Fruit fly (Drosophila melanogaster): ENCODE results near the gene plh.
A peak's percentile ranks its signal among the peaks of the same experiment; 100 is the strongest.

plh gene

DNA sequence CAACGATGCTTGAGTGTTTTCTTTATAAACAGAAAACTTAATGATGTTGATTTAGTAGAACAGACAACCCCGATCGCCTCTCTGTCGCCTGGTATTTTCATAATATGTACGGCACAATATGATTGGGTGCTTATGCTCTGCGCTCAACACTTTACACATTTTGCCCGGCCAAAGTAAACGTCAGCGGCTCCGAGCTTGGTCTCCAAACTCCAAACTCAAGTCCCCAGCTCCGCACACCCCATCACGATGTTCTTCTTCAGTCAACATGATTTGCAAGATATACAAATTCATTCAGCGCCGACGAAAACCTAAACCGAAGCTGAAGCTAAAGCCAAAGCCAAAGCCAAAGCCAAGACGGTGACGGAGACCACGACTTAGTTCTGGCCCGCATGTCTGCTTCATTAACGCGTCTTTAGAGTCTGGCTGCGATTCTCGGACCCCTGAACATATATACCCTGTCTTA lies 35.5 kb downstream of the plh start (continued):
- peak; percentile 16 for TF ChIP-seq PHDP (tag; optimal IDR thresholded peaks at IDR 0.05)
- TF ChIP-seq ato (GFP tag; IDR thresholded peaks at IDR 0.05; ENCODE audit: partially characterized antibody) = no peak
- TF ChIP-seq CG7372 (GFP tag; IDR thresholded peaks at IDR 0.05) = no peak
- TF ChIP-seq onecut (GFP tag; IDR thresholded peaks at IDR 0.05) = peak; percentile 28; the same call in 1 of the 2 replicates
- TF ChIP-seq Neu2 (GFP tag; optimal IDR thresholded peaks at IDR 0.05; ENCODE audit: borderline replicate concordance) = no peak
- TF ChIP-seq oc (tag; optimal IDR thresholded peaks at IDR 0.05) = no peak
- TF ChIP-seq ssp (GFP tag; IDR thresholded peaks at IDR 0.05) = no peak
- TF ChIP-seq E2f2 (GFP tag; IDR thresholded peaks at IDR 0.05) = peak; percentile 16; the same call in 1 of the 2 replicates
- TF ChIP-seq CG17912 (GFP tag; optimal IDR thresholded peaks at IDR 0.05) = peak; percentile 8
- peak; percentile 31 for TF ChIP-seq CG6654 (GFP tag; optimal IDR thresholded peaks at IDR 0.05)
- TF ChIP-seq Bgb (GFP tag; IDR thresholded peaks at IDR 0.05; ENCODE audit: partially characterized antibody) = no peak
- peak; percentile 39 for TF ChIP-seq CG2678 (tag; optimal IDR thresholded peaks at IDR 0.05)
- TF ChIP-seq Optix (GFP tag; IDR thresholded peaks at IDR 0.05) = no peak
- no peak for TF ChIP-seq pan (optimal IDR thresholded peaks at IDR 0.05)
- no peak for TF ChIP-seq pan (GFP tag; optimal IDR thresholded peaks at IDR 0.05 in 1 of 2, IDR thresholded peaks at IDR 0.05 in 1 of 2)
- TF ChIP-seq fru (optimal IDR thresholded peaks at IDR 0.05) = no peak
- TF ChIP-seq NC2β (GFP tag; optimal IDR thresholded peaks at IDR 0.05) = no peak
- TF ChIP-seq hkb (optimal IDR thresholded peaks at IDR 0.05) = no peak
- TF ChIP-seq hkb (GFP tag; IDR thresholded peaks at IDR 0.05) = peak; percentile 14; the same call in 1 of the 2 replicates
- peak; percentile 17 for TF ChIP-seq YL-1 (GFP tag; optimal IDR thresholded peaks at IDR 0.05)
- no peak for TF ChIP-seq CG12659 (GFP tag; optimal IDR thresholded peaks at IDR 0.05)
- no peak for TF ChIP-seq Poxn (GFP tag; IDR thresholded peaks at IDR 0.05)
- TF ChIP-seq CG12071 (GFP tag; optimal IDR thresholded peaks at IDR 0.05) = peak; percentile 47
- peak; percentile 78 for TF ChIP-seq wek (GFP tag; optimal IDR thresholded peaks at IDR 0.05)
- 0 out of 2 replicates have a peak, but pooled peaks have one; percentile 22 for TF ChIP-seq CG9932 (GFP tag; IDR thresholded peaks at IDR 0.05)
- peak; percentile 52 for TF ChIP-seq Xrp1 (GFP tag; IDR thresholded peaks at IDR 0.05)
- TF ChIP-seq twi (tag; optimal IDR thresholded peaks at IDR 0.05) = peak; percentile 25
- TF ChIP-seq CG18599 (GFP tag; optimal IDR thresholded peaks at IDR 0.05) = peak; percentile 7
- peak; percentile 26 for TF ChIP-seq pfk (GFP tag; optimal IDR thresholded peaks at IDR 0.05)
- peak; percentile 7 for TF ChIP-seq Deaf1 (tag; optimal IDR thresholded peaks at IDR 0.05)
- no peak for TF ChIP-seq CG2202 (tag; optimal IDR thresholded peaks at IDR 0.05)
- TF ChIP-seq CG2129 (GFP tag; IDR thresholded peaks at IDR 0.05; ENCODE audit: partially characterized antibody) = no peak
- peak; percentile 4 for TF ChIP-seq nerfin-1 (tag; optimal IDR thresholded peaks at IDR 0.05)
- TF ChIP-seq mld (GFP tag; IDR thresholded peaks at IDR 0.05; ENCODE audit: partially characterized antibody) = no peak
- TF ChIP-seq Eip74EF (GFP tag; optimal IDR thresholded peaks at IDR 0.05) = no peak
- no peak for TF ChIP-seq lbe (GFP tag; optimal IDR thresholded peaks at IDR 0.05)
- no peak for TF ChIP-seq jing (GFP tag; optimal IDR thresholded peaks at IDR 0.05)
- TF ChIP-seq CG15601 (tag; optimal IDR thresholded peaks at IDR 0.05) = peak; percentile 47
- TF ChIP-seq CG17359 (tag; optimal IDR thresholded peaks at IDR 0.05) = peak; percentile 29
- TF ChIP-seq so (GFP tag; IDR thresholded peaks at IDR 0.05) = peak; percentile 25; the same call in 1 of the 3 replicates
- no peak for TF ChIP-seq CG11723 (GFP tag; optimal IDR thresholded peaks at IDR 0.05)
- TF ChIP-seq scrt (GFP tag; optimal IDR thresholded peaks at IDR 0.05) = peak; percentile 4
- peak; percentile 38 for TF ChIP-seq CG1233 (GFP tag; optimal IDR thresholded peaks at IDR 0.05)
- TF ChIP-seq unpg (GFP tag; optimal IDR thresholded peaks at IDR 0.05) = peak; percentile 49
- TF ChIP-seq CG17568 (GFP tag; optimal IDR thresholded peaks at IDR 0.05) = peak; percentile 40
- peak; percentile 31 for TF ChIP-seq CG7987 (GFP tag; optimal IDR thresholded peaks at IDR 0.05)
- TF ChIP-seq tap (tag; optimal IDR thresholded peaks at IDR 0.05) = no peak
- peak; percentile 70 for TF ChIP-seq ci (GFP tag; IDR thresholded peaks at IDR 0.05)
- TF ChIP-seq BEAF-32 (GFP tag; optimal IDR thresholded peaks at IDR 0.05) = no peak
- TF ChIP-seq CG12942 (GFP tag; optimal IDR thresholded peaks at IDR 0.05) = no peak
